Worm (Caenorhabditis elegans) whole organism, L1 larva: ENCODE data around the gene fipr-7.
A peak's percentile ranks its signal among the peaks of the same experiment; 100 is the strongest.

Source experiments
- C34B4.2 ChIP-seq: sonication (generic microtip); optimal IDR thresholded peaks from 2 replicates; lab custom pipeline; 2017; ENCODE audit warnings: mild to moderate bottlenecking, missing genetic modification characterization, missing compliant biosample characterization
- alr-1 ChIP-seq: fragments of 200-800 bp; sonication (Bioruptor generic); optimal IDR thresholded peaks from 2 replicates; lab custom pipeline; 2018; ENCODE audit warnings: borderline replicate concordance, mild to moderate bottlenecking, missing genetic modification characterization, missing compliant biosample characterization
- aly-2 ChIP-seq: fragments of 150-350 bp; optimal IDR thresholded peaks from 2 replicates; lab custom pipeline; 2014; ENCODE audit warnings: missing biosample characterization, missing genetic modification characterization
- blmp-1 ChIP-seq: fragments of 150-350 bp; optimal IDR thresholded peaks from 2 replicates; lab custom pipeline; 2014; ENCODE audit warnings: missing biosample characterization, missing genetic modification characterization
- ceh-8 ChIP-seq: fragments of 200-800 bp; sonication (Bioruptor generic); optimal IDR thresholded peaks from 2 replicates; lab custom pipeline; 2018; ENCODE audit warnings: mild to moderate bottlenecking, missing genetic modification characterization, moderate library complexity, missing compliant biosample characterization
- ceh-90 ChIP-seq: sonication (generic microtip); optimal IDR thresholded peaks from 2 replicates; lab custom pipeline; 2016; ENCODE audit warnings: missing genetic modification characterization, missing compliant biosample characterization
- efl-1 ChIP-seq, 4 experiments: fragments of 150-350 bp; optimal IDR thresholded peaks in 3 of 4; peaks in 1 of 4; 1 replicate in 1 of 4; 2 replicates in 3 of 4; lab custom pipeline; 2014; ENCODE audit warnings: missing biosample characterization in 2 of 4, missing genetic modification characterization in 2 of 4, missing genetic modification reagents in 2 of 4
- efl-3 ChIP-seq: fragments of 200-800 bp; sonication (Bioruptor generic); optimal IDR thresholded peaks from 2 replicates; lab custom pipeline; 2018; ENCODE audit warnings: mild to moderate bottlenecking, missing genetic modification characterization, missing compliant biosample characterization
- egl-27 ChIP-seq, 2 experiments: fragments of 150-350 bp in 1 of 2; sonication (generic microtip); optimal IDR thresholded peaks; 3 replicates each; lab custom pipeline; 2017 to 2018; ENCODE audit warnings: missing biosample characterization in 2 of 2, missing genetic modification characterization in 2 of 2, missing genetic modification reagents in 2 of 2
- elt-2 ChIP-seq: sonication (generic microtip); optimal IDR thresholded peaks from 2 replicates; lab custom pipeline; 2016; ENCODE audit warnings: missing genetic modification characterization, mild to moderate bottlenecking, inconsistent platforms, missing compliant biosample characterization, missing genetic modification reagents
- elt-3 ChIP-seq, 6 experiments: fragments of 150-350 bp in 1 of 6; sonication (generic microtip); optimal IDR thresholded peaks; 2 replicates each; lab custom pipeline; 2017 to 2018; ENCODE audit warnings: missing biosample characterization in 6 of 6, missing genetic modification characterization in 6 of 6, inconsistent platforms in 1 of 6
- fkh-4 ChIP-seq: sonication (generic microtip); optimal IDR thresholded peaks from 2 replicates; lab custom pipeline; 2016; ENCODE audit warnings: missing compliant biosample characterization, missing genetic modification characterization, borderline replicate concordance
- fkh-8 ChIP-seq: sonication (generic microtip); optimal IDR thresholded peaks from 2 replicates; lab custom pipeline; 2016; ENCODE audit warnings: mild to moderate bottlenecking, missing genetic modification characterization, missing compliant biosample characterization
- fos-1 ChIP-seq: fragments of 150-350 bp; optimal IDR thresholded peaks from 2 replicates; lab custom pipeline; 2014; ENCODE audit warnings: missing biosample characterization, missing genetic modification characterization
- isw-1 ChIP-seq: fragments of 200-800 bp; sonication (Bioruptor generic); IDR thresholded peaks from 2 replicates; pipeline ENCODE4 v1.3.6; 2022; ENCODE audit warnings: missing genetic modification characterization, missing compliant biosample characterization
- lin-13 ChIP-seq: fragments of 150-350 bp; optimal IDR thresholded peaks from 2 replicates; lab custom pipeline; 2014; ENCODE audit warnings: missing biosample characterization, missing genetic modification reagents, missing genetic modification characterization
- lin-14 ChIP-seq: fragments of 200-800 bp; sonication (Bioruptor generic); optimal IDR thresholded peaks from 2 replicates; lab custom pipeline; 2018; ENCODE audit warnings: mild to moderate bottlenecking, missing genetic modification characterization, moderate library complexity, missing compliant biosample characterization
- lin-15B ChIP-seq: fragments of 150-350 bp; sonication (generic microtip); optimal IDR thresholded peaks from 3 replicates; lab custom pipeline; 2014; ENCODE audit warnings: missing biosample characterization, missing genetic modification characterization
- lin-35 ChIP-seq, 2 experiments: fragments of 150-350 bp; optimal IDR thresholded peaks; 2 replicates each; lab custom pipeline; 2014; ENCODE audit warnings: missing biosample characterization in 2 of 2, missing genetic modification characterization in 2 of 2, missing genetic modification reagents in 2 of 2
- lin-39 ChIP-seq: fragments of 150-350 bp; optimal IDR thresholded peaks from 2 replicates; lab custom pipeline; 2014; ENCODE audit warnings: missing biosample characterization, missing genetic modification reagents, missing genetic modification characterization
- mdl-1 ChIP-seq, 2 experiments: fragments of 150-350 bp; optimal IDR thresholded peaks; 2 replicates each; lab custom pipeline; 2014 to 2017; ENCODE audit warnings: missing biosample characterization in 2 of 2, missing genetic modification characterization in 2 of 2, inconsistent platforms in 1 of 2
- mep-1 ChIP-seq: fragments of 150-350 bp; optimal IDR thresholded peaks from 2 replicates; lab custom pipeline; 2014; ENCODE audit warnings: missing biosample characterization, missing genetic modification characterization
- nhr-20 ChIP-seq: sonication (generic microtip); optimal IDR thresholded peaks from 2 replicates; lab custom pipeline; 2016; ENCODE audit warnings: mild to moderate bottlenecking, missing genetic modification characterization, missing compliant biosample characterization
- nhr-28 ChIP-seq: fragments of 150-350 bp; optimal IDR thresholded peaks from 2 replicates; lab custom pipeline; 2014; ENCODE audit warnings: missing biosample characterization, missing genetic modification characterization
- nhr-71 ChIP-seq: sonication (generic microtip); optimal IDR thresholded peaks from 2 replicates; lab custom pipeline; 2016; ENCODE audit warnings: mild to moderate bottlenecking, missing genetic modification characterization, moderate library complexity, missing compliant biosample characterization
- nhr-85 ChIP-seq: sonication (generic microtip); peaks from one replicate; lab custom pipeline; 2016; ENCODE audit warnings: missing genetic modification characterization, inconsistent platforms, missing compliant biosample characterization
- pqm-1 ChIP-seq: sonication (generic microtip); optimal IDR thresholded peaks from 3 replicates; lab custom pipeline; 2017; ENCODE audit warnings: missing biosample characterization, missing genetic modification characterization
- skn-1 ChIP-seq: fragments of 150-350 bp; optimal IDR thresholded peaks from 2 replicates; lab custom pipeline; 2014; ENCODE audit warnings: missing biosample characterization, missing genetic modification characterization
- snpc-4 ChIP-seq: fragments of 150-350 bp; optimal IDR thresholded peaks from 2 replicates; lab custom pipeline; 2014; ENCODE audit warnings: missing biosample characterization, missing genetic modification characterization
- unc-86 ChIP-seq: sonication (generic microtip); optimal IDR thresholded peaks from 2 replicates; lab custom pipeline; 2016; ENCODE audit warnings: missing genetic modification characterization, missing compliant biosample characterization
- vab-15 ChIP-seq: sonication (generic microtip); optimal IDR thresholded peaks from 2 replicates; lab custom pipeline; 2017; ENCODE audit warnings: missing genotype, mild to moderate bottlenecking, missing genetic modification characterization, missing compliant biosample characterization
- ztf-11 ChIP-seq, 2 experiments: sonication (generic microtip); optimal IDR thresholded peaks; 2 replicates each; lab custom pipeline; 2016 to 2017; ENCODE audit warnings: missing genetic modification characterization in 2 of 2, missing biosample characterization in 1 of 2, missing compliant biosample characterization in 1 of 2
- ztf-4 ChIP-seq: fragments of 150-350 bp; optimal IDR thresholded peaks from 2 replicates; lab custom pipeline; 2014; ENCODE audit warnings: missing biosample characterization, missing genetic modification characterization

The fipr-7 gene

ce11 chrV:10190081-10190556, 39.5 kb upstream of the fipr-7 start, which contains the start of gene ZK856.5:
TSS of gene ZK856.5 (minus strand) at chrV:10190131.
- peak; percentile 58 for TF ChIP-seq nhr-85 (tag; lab: Kevin White, UChicago)
- TF ChIP-seq ceh-90 (tag; lab: Kevin White, UChicago) = no peak
- no peak for TF ChIP-seq vab-15
- TF ChIP-seq ztf-4 (tag; lab: Kevin White, UChicago) = no peak
- no peak for TF ChIP-seq mdl-1 (tag; optimal IDR thresholded peaks at IDR 0.05; lab: Kevin White, UChicago)
- peak in 1 of 2 experiments; percentile 37 for TF ChIP-seq lin-35 (GFP tag; optimal IDR thresholded peaks at IDR 0.05; lab: Kevin White, UChicago)
- no peak for TF ChIP-seq unc-86 (tag; lab: Kevin White, UChicago)
- TF ChIP-seq lin-14 (GFP tag; lab: Kevin White, UChicago) = no peak
- TF ChIP-seq elt-3 (tag; optimal IDR thresholded peaks at IDR 0.05; lab: Kevin White, UChicago) = no peak
- no peak for TF ChIP-seq egl-27 (tag; optimal IDR thresholded peaks at IDR 0.05; lab: Kevin White, UChicago)
- TF ChIP-seq lin-39 (tag; lab: Kevin White, UChicago) = no peak
- TF ChIP-seq lin-15B (tag; lab: Kevin White, UChicago) = no peak
- TF ChIP-seq snpc-4 (tag; lab: Kevin White, UChicago) = no peak
- TF ChIP-seq alr-1 (tag; lab: Kevin White, UChicago) = no peak
- peak; percentile 90 for TF ChIP-seq elt-2
- peak; percentile 22 for TF ChIP-seq nhr-71
- no peak for TF ChIP-seq efl-1 (optimal IDR thresholded peaks at IDR 0.05; lab: Kevin White, UChicago)
- peak in 1 of 2 experiments; percentile 66 for TF ChIP-seq efl-1 (GFP tag; optimal IDR thresholded peaks at IDR 0.05 in 1 of 2; lab: Kevin White, UChicago)
- no peak for TF ChIP-seq aly-2 (tag; lab: Kevin White, UChicago)
- no peak for TF ChIP-seq lin-13 (GFP tag; lab: Kevin White, UChicago)

DNA sequence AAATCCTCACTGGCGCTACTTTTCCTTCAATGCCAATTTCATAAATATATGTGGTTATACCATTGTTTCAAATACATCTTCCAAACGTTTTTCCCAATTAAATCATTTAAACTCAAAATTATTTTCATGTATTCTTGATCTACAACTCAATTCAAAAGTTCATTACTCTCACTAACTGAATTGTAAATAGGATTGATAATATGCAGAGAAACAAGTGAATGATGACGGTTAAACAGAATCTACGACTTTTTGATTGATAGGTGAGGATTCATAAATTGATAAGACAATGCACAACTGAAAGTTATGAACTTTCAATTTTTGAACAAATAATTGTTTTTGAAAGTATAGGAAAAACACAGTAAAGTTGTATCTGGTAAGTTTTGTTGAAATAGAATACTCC, 38.4 kb upstream of the fipr-7 start:
- TF ChIP-seq fkh-8 (no peak), unc-86 (tag; lab: Kevin White, UChicago) (no peak), fkh-4 (tag; lab: Kevin White, UChicago) (no peak), ceh-90 (tag; lab: Kevin White, UChicago) (no peak), mep-1 (tag; lab: Kevin White, UChicago) (no peak), lin-35 (GFP tag; optimal IDR thresholded peaks at IDR 0.05; lab: Kevin White, UChicago) (no peak), egl-27 (tag; optimal IDR thresholded peaks at IDR 0.05; lab: Kevin White, UChicago) (no peak), nhr-20 (tag; lab: Kevin White, UChicago) (no peak), pqm-1 (tag; lab: Kevin White, UChicago) (no peak), ztf-11 (tag; optimal IDR thresholded peaks at IDR 0.05; lab: Kevin White, UChicago) (no peak)

ce11 chrV:10198386-10198785, 31.2 kb upstream of the fipr-7 start, which contains the start of gene ZK856.6:
TSS of gene ZK856.6 (plus strand) at chrV:10198686.
- TF ChIP-seq C34B4.2 (tag; lab: Kevin White, UChicago) (no peak), nhr-28 (tag; lab: Kevin White, UChicago) (no peak), isw-1 (no peak), ceh-90 (tag; lab: Kevin White, UChicago) (no peak), ceh-8 (GFP tag; lab: Kevin White, UChicago) (no peak), ztf-11 (tag; optimal IDR thresholded peaks at IDR 0.05; lab: Kevin White, UChicago) (no peak), skn-1 (tag; lab: Kevin White, UChicago) (no peak), fos-1 (tag; lab: Kevin White, UChicago) (no peak), efl-3 (no peak)

ce11 chrV:10201913-10202312, 27.7 kb upstream of the fipr-7 start, which contains the start of gene ZK856.7:
TSS of gene ZK856.7 (plus strand) at chrV:10202098.
- TF ChIP-seq blmp-1 (tag; lab: Kevin White, UChicago) (peak; percentile 9), nhr-20 (tag; lab: Kevin White, UChicago) (peak; percentile 16), ztf-4 (tag; lab: Kevin White, UChicago) (no peak)
